Fruit fly (Drosophila melanogaster) whole organism, embryonic: ENCODE data around the gene CG8289.
A peak's percentile ranks its signal among the peaks of the same experiment; 100 is the strongest.

Experiments used
- Ada2b ChIP-seq: fragments of 200-800 bp; sonication (Bioruptor generic); IDR thresholded peaks from 2 replicates; pipeline ENCODE4 v1.3.6; 2022; ENCODE audit warnings: missing biosample characterization, missing genetic modification characterization
- Atf-2 ChIP-seq: fragments of 200-800 bp; sonication (Bioruptor generic); optimal IDR thresholded peaks from 2 replicates; lab custom pipeline; 2016; ENCODE audit warnings: missing biosample characterization, missing genetic modification characterization
- Atf3 ChIP-seq: fragments of 200-800 bp; sonication (Bioruptor generic); optimal IDR thresholded peaks from 3 replicates; lab custom pipeline; 2016; ENCODE audit warnings: missing biosample characterization, missing genetic modification characterization
- Blimp-1 ChIP-seq: fragments of 200-800 bp; sonication (Bioruptor generic); optimal IDR thresholded peaks from 3 replicates; lab custom pipeline; 2018; ENCODE audit warnings: missing biosample characterization, missing genetic modification characterization, mild to moderate bottlenecking, moderate library complexity, missing genetic modification reagents
- CG10431 ChIP-seq: fragments of 200-800 bp; sonication (Bioruptor generic); optimal IDR thresholded peaks from 3 replicates; lab custom pipeline; 2018; ENCODE audit warnings: missing biosample characterization, mild to moderate bottlenecking, missing genetic modification characterization
- CG12155 ChIP-seq: fragments of 200-800 bp; sonication (Bioruptor generic); optimal IDR thresholded peaks from 3 replicates; lab custom pipeline; 2016; ENCODE audit warnings: missing biosample characterization, missing genetic modification characterization
- CG12219 ChIP-seq: fragments of 200-800 bp; sonication (Bioruptor generic); optimal IDR thresholded peaks from 3 replicates; lab custom pipeline; 2018; ENCODE audit warnings: missing biosample characterization, mild to moderate bottlenecking, missing genetic modification characterization
- CG12236 ChIP-seq: fragments of 200-800 bp; sonication (Bioruptor generic); optimal IDR thresholded peaks from 2 replicates; lab custom pipeline; 2016; ENCODE audit warnings: missing biosample characterization, missing genetic modification characterization
- CG13123 ChIP-seq: fragments of 200-800 bp; sonication (Bioruptor generic); optimal IDR thresholded peaks from 2 replicates; lab custom pipeline; 2016; ENCODE audit warnings: missing biosample characterization, missing genetic modification characterization
- CG14050 ChIP-seq: fragments of 200-800 bp; sonication (Bioruptor generic); IDR thresholded peaks from 3 replicates; pipeline ENCODE4 v1.3.6; 2022; ENCODE audit warnings: missing biosample characterization, missing genetic modification characterization
- CG14667 ChIP-seq: fragments of 200-800 bp; sonication (Bioruptor generic); IDR thresholded peaks from 2 replicates; pipeline ENCODE4 v1.3.6; 2022; ENCODE audit warnings: missing biosample characterization, missing genetic modification characterization
- CG15479 ChIP-seq: fragments of 200-800 bp; sonication (Bioruptor generic); optimal IDR thresholded peaks from 3 replicates; lab custom pipeline; 2019; ENCODE audit warnings: missing biosample characterization, mild to moderate bottlenecking, missing genetic modification characterization, moderate library complexity
- CG17568 ChIP-seq: fragments of 200-800 bp; sonication (Bioruptor generic); optimal IDR thresholded peaks from 2 replicates; lab custom pipeline; 2018; ENCODE audit warnings: missing biosample characterization, mild to moderate bottlenecking, missing genetic modification characterization, moderate library complexity
- CG18011 ChIP-seq: fragments of 200-800 bp; sonication (Bioruptor generic); optimal IDR thresholded peaks from 2 replicates; lab custom pipeline; 2017; ENCODE audit warnings: missing biosample characterization, missing genetic modification characterization, mild to moderate bottlenecking, moderate library complexity, missing genotype
- CG18599 ChIP-seq: fragments of 200-800 bp; sonication (Bioruptor generic); optimal IDR thresholded peaks from 3 replicates; lab custom pipeline; 2017; ENCODE audit warnings: missing biosample characterization, missing genetic modification characterization, mild to moderate bottlenecking, moderate library complexity, missing genetic modification reagents
- CG18764 ChIP-seq: fragments of 200-800 bp; sonication (Bioruptor generic); optimal IDR thresholded peaks from 3 replicates; lab custom pipeline; 2016; ENCODE audit warnings: missing biosample characterization, missing genetic modification characterization
- CG30020 ChIP-seq: fragments of 200-800 bp; optimal IDR thresholded peaks from 2 replicates; lab custom pipeline; 2019; ENCODE audit warnings: missing biosample characterization, mild to moderate bottlenecking, missing genetic modification characterization, moderate library complexity
- CG3281 ChIP-seq: fragments of 200-800 bp; sonication (Bioruptor generic); optimal IDR thresholded peaks from 3 replicates; lab custom pipeline; 2017; ENCODE audit warnings: missing biosample characterization, mild to moderate bottlenecking, missing genetic modification characterization
- CG3838 ChIP-seq: fragments of 200-800 bp; sonication (Bioruptor generic); optimal IDR thresholded peaks from 3 replicates; lab custom pipeline; 2016; ENCODE audit warnings: missing biosample characterization, missing genetic modification characterization
- CG4707 ChIP-seq: fragments of 200-800 bp; sonication (Bioruptor generic); optimal IDR thresholded peaks from 2 replicates; lab custom pipeline; 2018; ENCODE audit warnings: missing biosample characterization, mild to moderate bottlenecking, missing genetic modification characterization, moderate library complexity
- CG4854 ChIP-seq: fragments of 200-800 bp; sonication (Bioruptor generic); optimal IDR thresholded peaks from 2 replicates; lab custom pipeline; 2016; ENCODE audit warnings: missing biosample characterization, missing genetic modification characterization, inconsistent platforms
- CG5245 ChIP-seq: fragments of 200-800 bp; sonication (Bioruptor generic); optimal IDR thresholded peaks from 3 replicates; lab custom pipeline; 2016; ENCODE audit warnings: missing biosample characterization, missing genetic modification characterization
- CG7372 ChIP-seq: fragments of 200-800 bp; sonication (Bioruptor generic); IDR thresholded peaks from 2 replicates; pipeline ENCODE4 v1.3.6; 2022; ENCODE audit warnings: missing biosample characterization, missing genetic modification characterization
- CG7786 ChIP-seq: fragments of 200-800 bp; sonication (Bioruptor generic); optimal IDR thresholded peaks from 2 replicates; lab custom pipeline; 2016; ENCODE audit warnings: missing biosample characterization, missing genetic modification characterization
- CG9727 ChIP-seq: fragments of 200-800 bp; sonication (Bioruptor generic); optimal IDR thresholded peaks from 3 replicates; lab custom pipeline; 2017; ENCODE audit warnings: missing biosample characterization, mild to moderate bottlenecking, missing genetic modification characterization
- CG9876 ChIP-seq: fragments of 200-800 bp; sonication (Bioruptor generic); optimal IDR thresholded peaks from 2 replicates; lab custom pipeline; 2016; ENCODE audit warnings: missing biosample characterization, missing genetic modification characterization
- Doc3 ChIP-seq: fragments of 200-800 bp; sonication (Bioruptor generic); IDR thresholded peaks from 3 replicates; pipeline ENCODE4 v1.3.6; 2022; ENCODE audit warnings: missing biosample characterization, missing genetic modification characterization; ENCODE audit not compliant: partially characterized antibody
- Ets97D ChIP-seq: fragments of 200-800 bp; sonication (Bioruptor generic); optimal IDR thresholded peaks from 3 replicates; lab custom pipeline; 2016; ENCODE audit warnings: missing biosample characterization, missing genetic modification characterization
- Hr51 ChIP-seq, 2 experiments: fragments of 200-800 bp; sonication (Bioruptor generic); optimal IDR thresholded peaks; 2 replicates in 1 of 2; 3 replicates in 1 of 2; lab custom pipeline; 2016 to 2018; ENCODE audit warnings: missing biosample characterization in 2 of 2, missing genetic modification characterization in 2 of 2, mild to moderate bottlenecking in 1 of 2, moderate library complexity in 1 of 2
- Hr78 ChIP-seq, 2 experiments: fragments of 200-800 bp in 1 of 2; fragments of >200 bp in 1 of 2; sonication (Bioruptor generic) in 1 of 2; optimal IDR thresholded peaks; 2 replicates each; lab custom pipeline; 2017 to 2019; ENCODE audit warnings: missing biosample characterization in 2 of 2, missing genetic modification characterization in 2 of 2, mild to moderate bottlenecking in 1 of 2, moderate library complexity in 1 of 2
- MESR4 ChIP-seq: fragments of 200-800 bp; sonication (Bioruptor generic); optimal IDR thresholded peaks from 2 replicates; lab custom pipeline; 2018; ENCODE audit warnings: missing biosample characterization, mild to moderate bottlenecking, missing genetic modification characterization, moderate library complexity
- Ptx1 ChIP-seq: fragments of 200-800 bp; sonication (Bioruptor generic); IDR thresholded peaks from 2 replicates; pipeline ENCODE4 v1.3.6; 2022; ENCODE audit warnings: missing biosample characterization, missing genetic modification characterization
- Rx ChIP-seq: fragments of 200-800 bp; sonication (Bioruptor generic); IDR thresholded peaks from 2 replicates; pipeline ENCODE4 v1.3.6; 2022; ENCODE audit warnings: missing biosample characterization, missing genetic modification characterization
- Sox102F ChIP-seq: fragments of 200-800 bp; sonication (Bioruptor generic); optimal IDR thresholded peaks from 2 replicates; lab custom pipeline; 2018; ENCODE audit warnings: missing biosample characterization, mild to moderate bottlenecking, missing genetic modification characterization, moderate library complexity
- Sry-β ChIP-seq: fragments of 200-800 bp; sonication (Bioruptor generic); optimal IDR thresholded peaks from 2 replicates; lab custom pipeline; 2018; ENCODE audit warnings: missing biosample characterization, mild to moderate bottlenecking, missing genetic modification characterization, moderate library complexity
- bab2 ChIP-seq: fragments of 200-800 bp; sonication (Bioruptor generic); optimal IDR thresholded peaks from 2 replicates; lab custom pipeline; 2016; ENCODE audit warnings: missing biosample characterization, missing genetic modification characterization
- bsh ChIP-seq, 2 experiments: fragments of 200-800 bp; sonication (Bioruptor generic); optimal IDR thresholded peaks; 2 replicates each; lab custom pipeline; 2017 to 2018; ENCODE audit warnings: mild to moderate bottlenecking in 2 of 2, missing biosample characterization in 2 of 2, missing genetic modification characterization in 2 of 2, moderate library complexity in 1 of 2
- ewg ChIP-seq: fragments of 200-800 bp; sonication (Bioruptor generic); optimal IDR thresholded peaks from 3 replicates; lab custom pipeline; 2017; ENCODE audit warnings: mild to moderate bottlenecking, missing biosample characterization, missing genetic modification reagents, missing genetic modification characterization
- gcm ChIP-seq: fragments of 200-800 bp; sonication (Bioruptor generic); optimal IDR thresholded peaks from 2 replicates; lab custom pipeline; 2019; ENCODE audit warnings: missing biosample characterization, mild to moderate bottlenecking, missing genetic modification characterization, moderate library complexity
- ham ChIP-seq: fragments of 200-800 bp; sonication (Bioruptor generic); IDR thresholded peaks from 2 replicates; pipeline ENCODE4 v1.3.6; 2022; ENCODE audit warnings: missing biosample characterization, missing genetic modification characterization
- kah ChIP-seq: fragments of 200-800 bp; sonication (Bioruptor generic); optimal IDR thresholded peaks from 2 replicates; lab custom pipeline; 2018; ENCODE audit warnings: missing biosample characterization, mild to moderate bottlenecking, missing genetic modification characterization
- maf-S ChIP-seq: fragments of 200-800 bp; sonication (Bioruptor generic); optimal IDR thresholded peaks from 2 replicates; lab custom pipeline; 2016; ENCODE audit warnings: missing biosample characterization, missing genetic modification characterization
- pfk ChIP-seq: fragments of 200-800 bp; sonication (Bioruptor generic); optimal IDR thresholded peaks from 2 replicates; lab custom pipeline; 2018; ENCODE audit warnings: missing biosample characterization, mild to moderate bottlenecking, missing genetic modification characterization, moderate library complexity
- slbo ChIP-seq: fragments of 200-800 bp; sonication (Bioruptor generic); IDR thresholded peaks from 2 replicates; pipeline ENCODE4 v1.3.6; 2022; ENCODE audit warnings: missing biosample characterization, missing genetic modification characterization
- so ChIP-seq: fragments of 200-800 bp; sonication (Bioruptor generic); IDR thresholded peaks from 3 replicates; pipeline ENCODE4 v1.3.6; 2022; ENCODE audit warnings: missing biosample characterization, missing genetic modification characterization
- trem ChIP-seq: fragments of 200-800 bp; optimal IDR thresholded peaks from 3 replicates; lab custom pipeline; 2019; ENCODE audit warnings: missing biosample characterization, mild to moderate bottlenecking, missing genetic modification characterization, moderate library complexity
- trh ChIP-seq: fragments of 200-800 bp; sonication (Bioruptor generic); optimal IDR thresholded peaks from 2 replicates; lab custom pipeline; 2016; ENCODE audit warnings: missing biosample characterization, missing genetic modification characterization
- twi ChIP-seq: fragments of 200-800 bp; optimal IDR thresholded peaks from 2 replicates; lab custom pipeline; 2019; ENCODE audit warnings: missing biosample characterization, mild to moderate bottlenecking, missing genetic modification characterization, moderate library complexity
- zf30C ChIP-seq: fragments of 200-800 bp; sonication (Bioruptor generic); optimal IDR thresholded peaks from 3 replicates; lab custom pipeline; 2018; ENCODE audit warnings: missing biosample characterization, mild to moderate bottlenecking, missing genetic modification characterization

The CG8289 gene

DNA sequence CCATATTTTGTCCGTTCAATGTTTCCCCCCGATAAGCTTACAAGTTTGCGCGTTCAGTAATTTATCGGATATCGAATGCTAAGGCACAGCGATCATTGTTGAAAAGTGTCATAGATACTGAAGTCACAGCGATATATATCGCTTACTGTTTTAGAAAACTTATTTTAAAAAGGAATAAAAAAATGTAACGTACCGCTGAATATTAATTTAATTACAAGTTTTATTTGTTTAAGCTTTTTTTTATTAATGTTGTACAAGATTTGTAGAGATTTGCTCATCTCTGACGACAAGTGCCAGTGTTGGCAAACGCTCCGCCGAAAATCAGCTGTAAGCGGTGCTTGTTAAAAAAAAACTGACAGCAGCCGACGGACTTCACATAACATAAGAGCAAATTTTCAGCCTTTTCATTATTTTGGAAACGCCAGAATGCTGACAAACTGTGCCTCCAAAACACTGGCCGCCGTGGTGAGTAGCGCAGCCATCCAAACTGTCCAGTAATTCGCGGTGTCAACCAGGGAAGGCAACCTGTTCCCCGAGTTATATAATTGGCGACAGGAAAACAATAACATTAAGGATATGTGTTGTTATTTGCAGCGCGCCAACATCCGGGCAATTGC lies 3.7 kb downstream of the CG8289 start, which contains the start of the genes corolla and ND-24 (continued):
- TF ChIP-seq twi (tag; lab: Kevin White, UChicago) (peak; percentile 43), ham (GFP tag; lab: Robert Waterston, UW) (no peak), Ada2b (peak; percentile 82), CG17568 (GFP tag; lab: Kevin White, UChicago) (no peak), CG9876 (GFP tag; lab: Kevin White, UChicago) (peak; percentile 68), CG14050 (GFP tag; lab: Robert Waterston, UW) (peak; percentile 75), CG12155 (GFP tag; lab: Kevin White, UChicago) (peak; percentile 83), CG5245 (peak; percentile 77), trh (GFP tag; lab: Kevin White, UChicago) (peak; percentile 80), CG4854 (peak; percentile 81), pfk (no peak), gcm (GFP tag; lab: Kevin White, UChicago) (peak; percentile 69), CG30020 (tag; lab: Kevin White, UChicago) (peak; percentile 44), CG9727 (GFP tag; lab: Kevin White, UChicago) (peak; percentile 86), CG4707 (no peak), CG3838 (peak; percentile 76), slbo (GFP tag; lab: Robert Waterston, UW) (peak; percentile 95), trem (peak; percentile 69), Atf-2 (GFP tag; lab: Kevin White, UChicago) (peak; percentile 71), maf-S (peak; percentile 83), Hr51 (GFP tag; optimal IDR thresholded peaks at IDR 0.05; lab: Kevin White, UChicago) (peak; percentile 78 to 82), bab2 (GFP tag; lab: Kevin White, UChicago) (peak; percentile 84), bsh (GFP tag; optimal IDR thresholded peaks at IDR 0.05; lab: Kevin White, UChicago) (peak in 1 of 2 experiments; percentile 85), CG13123 (GFP tag; lab: Kevin White, UChicago) (peak; percentile 76), CG12219 (GFP tag; lab: Kevin White, UChicago) (peak; percentile 2), Atf3 (GFP tag; lab: Kevin White, UChicago) (peak; percentile 72), CG3281 (GFP tag; lab: Kevin White, UChicago) (peak; percentile 67), so (GFP tag; lab: Robert Waterston, UW) (peak; percentile 84; the same call in 2 of the 3 replicates), CG12236 (GFP tag; lab: Kevin White, UChicago) (peak; percentile 48), Ets97D (GFP tag; lab: Kevin White, UChicago) (peak; percentile 81), kah (GFP tag; lab: Kevin White, UChicago) (peak; percentile 53), Sry-β (GFP tag; lab: Kevin White, UChicago) (peak; percentile 87), Doc3 (GFP tag; lab: Robert Waterston, UW) (peak; percentile 91), CG14667 (GFP tag; lab: Robert Waterston, UW) (peak; percentile 88), zf30C (no peak), Ptx1 (peak; percentile 92), CG7372 (peak; percentile 75), Hr78 (GFP tag; optimal IDR thresholded peaks at IDR 0.05; lab: Kevin White, UChicago) (no peak), CG18599 (peak; percentile 81), MESR4 (GFP tag; lab: Kevin White, UChicago) (peak; percentile 63), CG15479 (GFP tag; lab: Kevin White, UChicago) (no peak), Blimp-1 (GFP tag; lab: Kevin White, UChicago) (peak; percentile 80), Sox102F (GFP tag; lab: Kevin White, UChicago) (no peak), CG18011 (GFP tag; lab: Kevin White, UChicago) (peak; percentile 70), CG7786 (GFP tag; lab: Kevin White, UChicago) (peak; percentile 77), CG18764 (GFP tag; lab: Kevin White, UChicago) (peak; percentile 75), ewg (GFP tag; lab: Kevin White, UChicago) (peak; percentile 49), Rx (peak; percentile 75; the same call in 1 of the 2 replicates), CG10431 (GFP tag; lab: Kevin White, UChicago) (no peak)
